Worm (Caenorhabditis elegans) whole organism, late embryonic: ENCODE results near the gene C25F6.1.

Source experiments
- ama-1 ChIP-seq: fragments of 150-350 bp; optimal IDR thresholded peaks from 2 replicates; lab custom pipeline; 2014
- gmeb-2 ChIP-seq: sonication (generic microtip); optimal IDR thresholded peaks from 2 replicates; lab custom pipeline; 2016; ENCODE audit warnings: missing genetic modification characterization, inconsistent platforms, missing compliant biosample characterization
- madf-2 ChIP-seq: sonication (generic microtip); optimal IDR thresholded peaks from 2 replicates; lab custom pipeline; 2017; ENCODE audit warnings: missing genetic modification characterization, missing compliant biosample characterization
- pqm-1 ChIP-seq: sonication (generic microtip); optimal IDR thresholded peaks from 2 replicates; lab custom pipeline; 2016; ENCODE audit warnings: missing genetic modification characterization, missing compliant biosample characterization
- unc-55 ChIP-seq: sonication (generic microtip); optimal IDR thresholded peaks from 2 replicates; lab custom pipeline; 2017; ENCODE audit warnings: missing biosample characterization, missing genetic modification reagents, missing genetic modification characterization

DNA sequence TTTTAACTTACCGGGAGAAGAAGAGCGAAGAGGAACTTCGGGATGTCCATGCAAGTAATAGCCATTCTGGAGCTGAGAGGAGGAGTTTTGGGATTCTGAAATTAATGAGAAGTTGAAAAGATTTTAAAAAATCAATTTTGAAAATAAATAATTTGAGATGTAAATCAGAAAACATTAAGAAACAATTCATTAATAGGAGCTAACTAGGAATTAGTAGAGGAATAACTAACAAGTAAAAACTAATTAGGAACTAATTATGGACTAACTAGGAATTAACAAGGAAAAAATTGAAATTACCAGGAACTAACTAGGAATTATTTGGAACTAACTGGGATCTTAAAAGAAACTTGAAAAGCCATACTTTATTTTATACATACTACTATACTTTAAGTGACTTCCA lies 28.7 kb downstream of the C25F6.1 start, which contains the start of gene T23F2.4:
- no peak for TF ChIP-seq ama-1 (lab: Kevin White, UChicago)
- TF ChIP-seq unc-55 (GFP tag; lab: Kevin White, UChicago) = no peak
- no peak for TF ChIP-seq gmeb-2
- TF ChIP-seq madf-2 (tag; lab: Kevin White, UChicago) = no peak
- TF ChIP-seq pqm-1 (tag; lab: Kevin White, UChicago) = no peak
